Worm (Caenorhabditis elegans): ENCODE results near the gene C08B6.18.

ce11 chrV:10153076-10153475 is 19.1 kb upstream of the C08B6.18 start:
- TF ChIP-seq pag-3 (tag; optimal IDR thresholded peaks at IDR 0.05; ENCODE audit: borderline replicate concordance) (no peak), fkh-10 (GFP tag; optimal IDR thresholded peaks at IDR 0.05) (no peak), dmd-4 (tag; optimal IDR thresholded peaks at IDR 0.05; ENCODE audit: borderline replicate concordance) (no peak), ceh-14 (tag; optimal IDR thresholded peaks at IDR 0.05) (no peak), pqm-1 (tag; optimal IDR thresholded peaks at IDR 0.05) (no peak), fkh-6 (tag; optimal IDR thresholded peaks at IDR 0.05) (no peak), ama-1 (optimal IDR thresholded peaks at IDR 0.05) (no peak), elt-2 (tag; optimal IDR thresholded peaks at IDR 0.05) (no peak), ceh-9 (tag; optimal IDR thresholded peaks at IDR 0.05) (no peak), nhr-11 (tag; optimal IDR thresholded peaks at IDR 0.05) (no peak)
